Fruit fly (Drosophila melanogaster) whole organism, embryonic: ENCODE results near the gene ZAP3.

Experiments
- Blimp-1 ChIP-seq: fragments of 200-800 bp; sonication (Bioruptor generic); optimal IDR thresholded peaks from 3 replicates; lab custom pipeline; 2018; ENCODE audit warnings: missing biosample characterization, missing genetic modification characterization, mild to moderate bottlenecking, moderate library complexity, missing genetic modification reagents
- CG10979 ChIP-seq: fragments of 200-800 bp; sonication (Bioruptor generic); optimal IDR thresholded peaks from 2 replicates; lab custom pipeline; 2018; ENCODE audit warnings: missing biosample characterization, mild to moderate bottlenecking, missing genetic modification characterization, moderate library complexity
- CG12104 ChIP-seq: fragments of 200-800 bp; sonication (Bioruptor generic); optimal IDR thresholded peaks from 3 replicates; lab custom pipeline; 2016; ENCODE audit warnings: missing biosample characterization, missing genetic modification characterization
- CG14441 ChIP-seq: fragments of 200-800 bp; sonication (Bioruptor generic); IDR thresholded peaks from 2 replicates; pipeline ENCODE4 v1.3.6; 2022; ENCODE audit warnings: missing biosample characterization, missing genetic modification characterization
- CG14710 ChIP-seq: fragments of 200-800 bp; sonication (Bioruptor generic); optimal IDR thresholded peaks from 3 replicates; lab custom pipeline; 2019; ENCODE audit warnings: missing biosample characterization, mild to moderate bottlenecking, missing genetic modification characterization, moderate library complexity
- CG2120 ChIP-seq: fragments of 200-800 bp; sonication (Bioruptor generic); optimal IDR thresholded peaks from 3 replicates; lab custom pipeline; 2016; ENCODE audit warnings: missing biosample characterization, missing genetic modification characterization
- CG2889 ChIP-seq: fragments of 200-800 bp; sonication (Bioruptor generic); IDR thresholded peaks from 3 replicates; pipeline ENCODE4 v1.3.6; 2022; ENCODE audit warnings: missing biosample characterization, missing genetic modification characterization
- CG34376 ChIP-seq: fragments of 200-800 bp; sonication (Bioruptor generic); optimal IDR thresholded peaks from 2 replicates; lab custom pipeline; 2018; ENCODE audit warnings: missing biosample characterization, mild to moderate bottlenecking, missing genetic modification characterization
- CG34422 ChIP-seq: fragments of 200-800 bp; sonication (Bioruptor generic); IDR thresholded peaks from 3 replicates; pipeline ENCODE4 v1.3.6; 2022; ENCODE audit warnings: missing biosample characterization, missing genetic modification characterization
- CG4404 ChIP-seq: fragments of 200-800 bp; sonication (Bioruptor generic); IDR thresholded peaks from 2 replicates; pipeline ENCODE4 v1.3.6; 2022; ENCODE audit warnings: missing biosample characterization, missing genetic modification characterization
- CG4854 ChIP-seq: fragments of 200-800 bp; sonication (Bioruptor generic); optimal IDR thresholded peaks from 2 replicates; lab custom pipeline; 2016; ENCODE audit warnings: missing biosample characterization, missing genetic modification characterization, inconsistent platforms
- CG6175 ChIP-seq: fragments of 200-800 bp; sonication (Bioruptor generic); IDR thresholded peaks from 3 replicates; pipeline ENCODE4 v1.3.6; 2022; ENCODE audit warnings: missing biosample characterization, missing genetic modification characterization
- CG6272 ChIP-seq: fragments of 200-800 bp; sonication (Bioruptor generic); IDR thresholded peaks from 2 replicates; pipeline ENCODE4 v1.3.6; 2022; ENCODE audit warnings: missing biosample characterization, missing genetic modification characterization
- CG6813 ChIP-seq: fragments of 200-800 bp; sonication (Bioruptor generic); optimal IDR thresholded peaks from 2 replicates; lab custom pipeline; 2017; ENCODE audit warnings: missing biosample characterization, missing genetic modification characterization, mild to moderate bottlenecking, moderate library complexity, missing genetic modification reagents
- CG8290 ChIP-seq, 3 experiments: fragments of 200-800 bp; sonication (Bioruptor generic); optimal IDR thresholded peaks; 2 replicates each; lab custom pipeline; 2016 to 2019; ENCODE audit warnings: missing biosample characterization in 3 of 3, missing genetic modification characterization in 3 of 3, mild to moderate bottlenecking in 2 of 3, moderate library complexity in 1 of 3
- CG8478 ChIP-seq: fragments of >200 bp; optimal IDR thresholded peaks from 2 replicates; lab custom pipeline; 2018
- CG9797 ChIP-seq: fragments of 200-800 bp; sonication (Bioruptor generic); optimal IDR thresholded peaks from 3 replicates; lab custom pipeline; 2018; ENCODE audit warnings: missing biosample characterization, mild to moderate bottlenecking, missing genetic modification characterization
- CrebB ChIP-seq: fragments of 200-800 bp; sonication (Bioruptor generic); optimal IDR thresholded peaks from 3 replicates; lab custom pipeline; 2018; ENCODE audit warnings: missing biosample characterization, mild to moderate bottlenecking, missing genetic modification characterization
- Dbx ChIP-seq: fragments of 200-800 bp; sonication (Bioruptor generic); IDR thresholded peaks from 3 replicates; pipeline ENCODE4 v1.3.6; 2022; ENCODE audit warnings: missing biosample characterization, missing genetic modification characterization
- Dll ChIP-seq: fragments of 200-800 bp; sonication (Bioruptor generic); IDR thresholded peaks from 4 replicates; pipeline ENCODE4 v1.3.6; 2022; ENCODE audit warnings: missing biosample characterization, missing genetic modification characterization; ENCODE audit not compliant: partially characterized antibody
- Ets65A ChIP-seq: fragments of 200-800 bp; sonication (Bioruptor generic); peaks from one replicate; lab custom pipeline; 2016; ENCODE audit warnings: missing biosample characterization, missing genetic modification characterization
- HLH54F ChIP-seq: fragments of 200-800 bp; sonication (Bioruptor generic); optimal IDR thresholded peaks from 3 replicates; lab custom pipeline; 2016; ENCODE audit warnings: missing biosample characterization, missing genetic modification characterization
- Hr39 ChIP-seq: fragments of >200 bp; optimal IDR thresholded peaks from 2 replicates; lab custom pipeline; 2017
- MBD-R2 ChIP-seq: fragments of 200-800 bp; sonication (Bioruptor generic); IDR thresholded peaks from 2 replicates; pipeline ENCODE4 v1.3.6; 2022; ENCODE audit warnings: missing biosample characterization, missing genetic modification characterization
- MTF-1 ChIP-seq: fragments of 200-800 bp; sonication (Bioruptor generic); optimal IDR thresholded peaks from 2 replicates; lab custom pipeline; 2018; ENCODE audit warnings: missing biosample characterization, mild to moderate bottlenecking, missing genetic modification characterization, borderline replicate concordance
- Nf-YA ChIP-seq: fragments of 200-800 bp; sonication (Bioruptor generic); IDR thresholded peaks from 2 replicates; pipeline ENCODE4 v1.3.6; 2022; ENCODE audit warnings: missing biosample characterization, missing genetic modification characterization
- Ptx1 ChIP-seq: fragments of 200-800 bp; sonication (Bioruptor generic); IDR thresholded peaks from 2 replicates; pipeline ENCODE4 v1.3.6; 2022; ENCODE audit warnings: missing biosample characterization, missing genetic modification characterization
- Six4 ChIP-seq: fragments of 200-800 bp; sonication (Bioruptor generic); optimal IDR thresholded peaks from 2 replicates; lab custom pipeline; 2016; ENCODE audit warnings: missing biosample characterization, missing genetic modification characterization
- Taf1 ChIP-seq: fragments of 200-800 bp; sonication (Bioruptor generic); IDR thresholded peaks from 2 replicates; pipeline ENCODE4 v1.3.6; 2022; ENCODE audit warnings: missing biosample characterization, missing genetic modification characterization
- bbx ChIP-seq: fragments of 200-800 bp; sonication (Bioruptor generic); IDR thresholded peaks from 2 replicates; pipeline ENCODE4 v1.3.6; 2022; ENCODE audit warnings: missing biosample characterization, missing genetic modification characterization; ENCODE audit not compliant: partially characterized antibody
- corto ChIP-seq: fragments of 200-800 bp; sonication (Bioruptor generic); optimal IDR thresholded peaks from 2 replicates; lab custom pipeline; 2016; ENCODE audit warnings: missing biosample characterization, mild to moderate bottlenecking, missing genetic modification characterization, moderate library complexity
- disco-r ChIP-seq: fragments of 200-800 bp; sonication (Bioruptor generic); optimal IDR thresholded peaks from 2 replicates; lab custom pipeline; 2016; ENCODE audit warnings: missing biosample characterization, missing genetic modification characterization
- dpn ChIP-seq, 2 experiments: fragments of 200-800 bp; sonication (Bioruptor generic); optimal IDR thresholded peaks; 3 replicates each; lab custom pipeline; 2016; ENCODE audit warnings: missing biosample characterization in 2 of 2, missing genetic modification characterization in 2 of 2
- hb ChIP-seq: fragments of 200-800 bp; sonication (Bioruptor generic); IDR thresholded peaks from 3 replicates; pipeline ENCODE4 v1.3.6; 2022; ENCODE audit warnings: missing biosample characterization, missing genetic modification characterization; ENCODE audit not compliant: partially characterized antibody
- jumu ChIP-seq: fragments of 200-800 bp; sonication (Bioruptor generic); optimal IDR thresholded peaks from 3 replicates; lab custom pipeline; 2016; ENCODE audit warnings: missing biosample characterization, missing genetic modification characterization
- lbe ChIP-seq: fragments of 200-800 bp; sonication (Bioruptor generic); optimal IDR thresholded peaks from 2 replicates; lab custom pipeline; 2016; ENCODE audit warnings: missing biosample characterization, mild to moderate bottlenecking, missing genetic modification characterization
- mld ChIP-seq: fragments of 200-800 bp; sonication (Bioruptor generic); IDR thresholded peaks from 3 replicates; pipeline ENCODE4 v1.3.6; 2022; ENCODE audit warnings: missing biosample characterization, missing genetic modification characterization; ENCODE audit not compliant: partially characterized antibody
- oc ChIP-seq: fragments of 200-800 bp; sonication (Bioruptor generic); optimal IDR thresholded peaks from 2 replicates; lab custom pipeline; 2018; ENCODE audit warnings: missing biosample characterization, mild to moderate bottlenecking, missing genetic modification characterization, moderate library complexity
- odd ChIP-seq: fragments of 200-800 bp; sonication (Bioruptor generic); optimal IDR thresholded peaks from 2 replicates; lab custom pipeline; 2017; ENCODE audit warnings: missing biosample characterization, mild to moderate bottlenecking, missing genetic modification characterization
- p53 ChIP-seq: fragments of 200-800 bp; sonication (Bioruptor generic); optimal IDR thresholded peaks from 2 replicates; lab custom pipeline; 2016; ENCODE audit warnings: missing biosample characterization, missing genetic modification characterization
- pzg ChIP-seq: fragments of 200-800 bp; sonication (Bioruptor generic); optimal IDR thresholded peaks from 3 replicates; lab custom pipeline; 2018; ENCODE audit warnings: missing biosample characterization, mild to moderate bottlenecking, missing genetic modification characterization, moderate library complexity
- sr ChIP-seq: fragments of 200-800 bp; sonication (Bioruptor generic); IDR thresholded peaks from 3 replicates; pipeline ENCODE4 v1.3.6; 2022; ENCODE audit warnings: missing biosample characterization, missing genetic modification characterization
- tin ChIP-seq: fragments of 200-800 bp; sonication (Bioruptor generic); optimal IDR thresholded peaks from 3 replicates; lab custom pipeline; 2016; ENCODE audit warnings: missing biosample characterization, missing genetic modification characterization
- tio ChIP-seq: fragments of 200-800 bp; sonication (Bioruptor generic); optimal IDR thresholded peaks from 2 replicates; lab custom pipeline; 2017; ENCODE audit warnings: missing biosample characterization, missing genetic modification characterization, inconsistent platforms
- tll ChIP-seq, 2 experiments: fragments of 200-800 bp in 1 of 2; fragments of >200 bp in 1 of 2; sonication (Bioruptor generic) in 1 of 2; optimal IDR thresholded peaks; 2 replicates each; lab custom pipeline; 2017 to 2019; ENCODE audit warnings: missing biosample characterization in 2 of 2, missing genetic modification characterization in 2 of 2, mild to moderate bottlenecking in 1 of 2, moderate library complexity in 1 of 2
- trem ChIP-seq: fragments of 200-800 bp; optimal IDR thresholded peaks from 3 replicates; lab custom pipeline; 2019; ENCODE audit warnings: missing biosample characterization, mild to moderate bottlenecking, missing genetic modification characterization, moderate library complexity
- vfl ChIP-seq: fragments of 200-800 bp; sonication (Bioruptor generic); optimal IDR thresholded peaks from 2 replicates; lab custom pipeline; 2016; ENCODE audit warnings: missing biosample characterization, missing genetic modification characterization
- zf30C ChIP-seq: fragments of 200-800 bp; sonication (Bioruptor generic); optimal IDR thresholded peaks from 3 replicates; lab custom pipeline; 2018; ENCODE audit warnings: missing biosample characterization, mild to moderate bottlenecking, missing genetic modification characterization

Gene ZAP3

dm6 chrX:10088023-10088913, 6.0 kb upstream of the ZAP3 start:
- TF ChIP-seq jumu (GFP tag; lab: Kevin White, UChicago) (peak; percentile 32), sr (GFP tag; lab: Robert Waterston, UW) (0 out of 3 replicates have a peak, but pooled peaks have one; percentile 24), Taf1 (0 out of 2 replicates have a peak, but pooled peaks have one; percentile 16), CG34376 (GFP tag; lab: Kevin White, UChicago) (no peak), disco-r (GFP tag; lab: Kevin White, UChicago) (no peak), CG14710 (tag; lab: Kevin White, UChicago) (peak; percentile 57), MBD-R2 (GFP tag; lab: Robert Waterston, UW) (no peak; the same call in 1 of the 2 replicates), CG8290 (GFP tag; optimal IDR thresholded peaks at IDR 0.05; lab: Kevin White, UChicago) (peak; percentile 2), CG8290 (tag; optimal IDR thresholded peaks at IDR 0.05; lab: Kevin White, UChicago) (no peak), CG34422 (GFP tag; lab: Robert Waterston, UW) (peak; percentile 64), Ets65A (GFP tag; lab: Kevin White, UChicago) (peak; percentile 66), trem (tag; lab: Kevin White, UChicago) (peak; percentile 41), vfl (GFP tag; lab: Kevin White, UChicago) (peak; percentile 23), corto (GFP tag; lab: Kevin White, UChicago) (peak; percentile 74), tll (GFP tag; optimal IDR thresholded peaks at IDR 0.05; lab: Kevin White, UChicago) (peak in 1 of 2 experiments; percentile 52), CG4404 (GFP tag; lab: Robert Waterston, UW) (peak; percentile 76), lbe (peak; percentile 48), CG6175 (GFP tag; lab: Robert Waterston, UW) (no peak), bbx (no peak), Six4 (GFP tag; lab: Kevin White, UChicago) (peak; percentile 16), CG2889 (GFP tag; lab: Robert Waterston, UW) (peak; percentile 29; the same call in 1 of the 3 replicates), CG2120 (GFP tag; lab: Kevin White, UChicago) (peak; percentile 47), CG6813 (GFP tag; lab: Kevin White, UChicago) (peak; percentile 57), CG14441 (GFP tag; lab: Robert Waterston, UW) (peak; percentile 63; the same call in 1 of the 2 replicates), mld (GFP tag; lab: Robert Waterston, UW) (no peak), Dbx (GFP tag; lab: Robert Waterston, UW) (no peak), hb (GFP tag; lab: Robert Waterston, UW) (no peak), Dll (GFP tag; lab: Robert Waterston, UW) (no peak), CG10979 (tag; lab: Kevin White, UChicago) (peak; percentile 73), zf30C (GFP tag; lab: Kevin White, UChicago) (no peak), Blimp-1 (peak; percentile 38), CG8478 (no peak), tin (GFP tag; lab: Kevin White, UChicago) (peak; percentile 57), CG6272 (GFP tag; lab: Robert Waterston, UW) (no peak), p53 (no peak), Nf-YA (GFP tag; lab: Robert Waterston, UW) (peak; percentile 35; the same call in 1 of the 2 replicates), CG4854 (GFP tag; lab: Kevin White, UChicago) (peak; percentile 30), Hr39 (lab: Kevin White, UChicago) (no peak), MTF-1 (no peak), oc (tag; lab: Kevin White, UChicago) (peak; percentile 38), CG12104 (GFP tag; lab: Kevin White, UChicago) (no peak), dpn (GFP tag; optimal IDR thresholded peaks at IDR 0.05; lab: Kevin White, UChicago) (peak; percentile 35 to 62), tio (GFP tag; lab: Kevin White, UChicago) (no peak), HLH54F (GFP tag; lab: Kevin White, UChicago) (peak; percentile 3), odd (GFP tag; lab: Kevin White, UChicago) (peak; percentile 53), CG9797 (GFP tag; lab: Kevin White, UChicago) (no peak), pzg (GFP tag; lab: Kevin White, UChicago) (no peak), CrebB (tag; lab: Kevin White, UChicago) (no peak), Ptx1 (GFP tag; lab: Robert Waterston, UW) (peak; percentile 76)
